Fruit fly (Drosophila melanogaster): ENCODE data around the gene CG32445.

CG32445 gene

dm6 chr3L:21652768-21653167 lies 13.6 kb downstream of the CG32445 start (continued):
- TF ChIP-seq CG17186 (GFP tag; optimal IDR thresholded peaks at IDR 0.05) (no peak), CG1832 (GFP tag; optimal IDR thresholded peaks at IDR 0.05) (no peak), Meics (GFP tag; optimal IDR thresholded peaks at IDR 0.05) (peak; percentile 67), CG1647 (GFP tag; optimal IDR thresholded peaks at IDR 0.05) (peak; percentile 54), ci (GFP tag; IDR thresholded peaks at IDR 0.05) (peak; percentile 79), sna (GFP tag; IDR thresholded peaks at IDR 0.05; ENCODE audit: partially characterized antibody) (no peak), CG11695 (GFP tag; IDR thresholded peaks at IDR 0.05) (no peak), CG9437 (GFP tag; optimal IDR thresholded peaks at IDR 0.05) (no peak), CG10959 (GFP tag; IDR thresholded peaks at IDR 0.05) (peak; percentile 69), Doc2 (GFP tag; IDR thresholded peaks at IDR 0.05) (no peak), mirr (GFP tag; optimal IDR thresholded peaks at IDR 0.05) (peak; percentile 15), tna (GFP tag; IDR thresholded peaks at IDR 0.05; ENCODE audit: partially characterized antibody) (no peak), CG16813 (GFP tag; IDR thresholded peaks at IDR 0.05; ENCODE audit: partially characterized antibody) (peak; percentile 37; the same call in 1 of the 3 replicates), wor (GFP tag; IDR thresholded peaks at IDR 0.05) (no peak), ssp (GFP tag; IDR thresholded peaks at IDR 0.05) (peak; percentile 32; the same call in 1 of the 2 replicates), Trl (optimal IDR thresholded peaks at IDR 0.05) (no peak), Trl (GFP tag; optimal IDR thresholded peaks at IDR 0.05) (peak; percentile 80), Drgx (GFP tag; IDR thresholded peaks at IDR 0.05) (no peak), CG8089 (GFP tag; optimal IDR thresholded peaks at IDR 0.05) (peak; percentile 77), YL-1 (GFP tag; optimal IDR thresholded peaks at IDR 0.05) (no peak), CG16779 (GFP tag; IDR thresholded peaks at IDR 0.05) (no peak), crp (GFP tag; optimal IDR thresholded peaks at IDR 0.05) (no peak), C15 (GFP tag; IDR thresholded peaks at IDR 0.05) (no peak), Hmx (GFP tag; optimal IDR thresholded peaks at IDR 0.05) (no peak), tx (GFP tag; optimal IDR thresholded peaks at IDR 0.05) (peak; percentile 46), H15 (GFP tag; IDR thresholded peaks at IDR 0.05) (no peak; the same call in 2 of the 3 replicates), mam (GFP tag; optimal IDR thresholded peaks at IDR 0.05) (peak; percentile 66), p53 (GFP tag; optimal IDR thresholded peaks at IDR 0.05) (peak; percentile 19), Eip74EF (GFP tag; optimal IDR thresholded peaks at IDR 0.05) (no peak), Dad (GFP tag; optimal IDR thresholded peaks at IDR 0.05) (peak; percentile 59), CG33557 (GFP tag; optimal IDR thresholded peaks at IDR 0.05) (peak; percentile 46), CG8281 (tag; optimal IDR thresholded peaks at IDR 0.05) (no peak), CG6791 (GFP tag; IDR thresholded peaks at IDR 0.05; ENCODE audit: partially characterized antibody) (peak; percentile 55; the same call in 1 of the 3 replicates), otp (GFP tag; IDR thresholded peaks at IDR 0.05) (peak; percentile 49; the same call in 1 of the 3 replicates), CG9817 (tag; optimal IDR thresholded peaks at IDR 0.05) (peak; percentile 83), CG11456 (GFP tag; IDR thresholded peaks at IDR 0.05) (peak; percentile 96), ase (GFP tag; IDR thresholded peaks at IDR 0.05) (peak; percentile 73), CG12236 (GFP tag; optimal IDR thresholded peaks at IDR 0.05) (no peak), CG8944 (GFP tag; optimal IDR thresholded peaks at IDR 0.05) (peak; percentile 80), ash1 (GFP tag; optimal IDR thresholded peaks at IDR 0.05) (no peak), row (GFP tag; IDR thresholded peaks at IDR 0.05) (peak; percentile 64), Mes4 (GFP tag; optimal IDR thresholded peaks at IDR 0.05) (peak; percentile 62), Deaf1 (tag; optimal IDR thresholded peaks at IDR 0.05) (peak; percentile 21), sim (GFP tag; IDR thresholded peaks at IDR 0.05) (no peak), CoRest (tag; optimal IDR thresholded peaks at IDR 0.05) (peak; percentile 76), sisA (GFP tag; IDR thresholded peaks at IDR 0.05) (peak; percentile 81), NfI (GFP tag; optimal IDR thresholded peaks at IDR 0.05) (peak; percentile 75), cato (GFP tag; optimal IDR thresholded peaks at IDR 0.05; ENCODE audit: borderline replicate concordance) (peak; percentile 57), CG3726 (GFP tag; IDR thresholded peaks at IDR 0.05) (no peak), ems (GFP tag; optimal IDR thresholded peaks at IDR 0.05) (peak; percentile 33), knrl (GFP tag; IDR thresholded peaks at IDR 0.05; ENCODE audit: partially characterized antibody) (peak; percentile 52; the same call in 1 of the 3 replicates)
